Worm (Caenorhabditis elegans): ENCODE data around the gene Y57G7A.3.

The Y57G7A.3 gene

ce11 chrII:1255637-1256036 is 29.9 kb upstream of the Y57G7A.3 start, which contains the start of gene clec-119:
TSS of gene clec-119 (plus strand) at chrII:1255937.
- no peak for TF ChIP-seq lsy-2 (tag; optimal IDR thresholded peaks at IDR 0.05)
- TF ChIP-seq nhr-76 (tag; optimal IDR thresholded peaks at IDR 0.05), result no peak
- no peak for TF ChIP-seq mls-2 (tag; optimal IDR thresholded peaks at IDR 0.05)
- no peak for TF ChIP-seq lin-13 (tag; optimal IDR thresholded peaks at IDR 0.05)
- no peak for TF ChIP-seq hlh-1 (tag; optimal IDR thresholded peaks at IDR 0.05)
- no peak for TF ChIP-seq snpc-4 (tag; optimal IDR thresholded peaks at IDR 0.05)
- TF ChIP-seq sem-2 (GFP tag; optimal IDR thresholded peaks at IDR 0.05), result no peak
- no peak for TF ChIP-seq ham-2 (GFP tag; optimal IDR thresholded peaks at IDR 0.05)
- no peak for TF ChIP-seq ceh-43 (GFP tag; optimal IDR thresholded peaks at IDR 0.05)
- no peak for TF ChIP-seq nhr-12 (tag; optimal IDR thresholded peaks at IDR 0.05)
- TF ChIP-seq M03D4.4 (tag; optimal IDR thresholded peaks at IDR 0.05), result no peak

DNA sequence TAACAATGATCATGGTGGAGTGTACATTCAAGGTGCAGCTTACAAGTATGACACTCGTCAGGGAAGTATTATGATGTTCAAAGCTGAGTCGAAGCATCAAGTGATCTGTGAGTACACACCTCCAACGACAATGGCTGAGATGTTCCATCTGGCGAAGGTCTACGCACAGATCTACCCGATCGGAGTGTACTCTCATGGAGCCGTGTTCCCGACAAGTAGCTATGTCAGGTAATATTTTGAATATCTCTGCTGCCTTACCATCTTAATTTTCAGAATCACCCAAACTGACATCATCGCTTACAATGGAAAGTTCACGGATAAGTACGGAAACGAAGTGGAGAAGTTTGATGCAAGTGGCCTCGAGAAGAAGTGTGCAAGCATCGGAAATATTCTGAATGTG is 28.8 kb upstream of the Y57G7A.3 start:
- TF ChIP-seq mab-5 (tag; optimal IDR thresholded peaks at IDR 0.05) (no peak), elt-1 (tag; optimal IDR thresholded peaks at IDR 0.05; ENCODE audit: borderline replicate concordance, insufficient read depth) (no peak), drap-1 (GFP tag; optimal IDR thresholded peaks at IDR 0.05) (no peak), pha-4 (tag; optimal IDR thresholded peaks at IDR 0.05) (no peak), elt-3 (tag; optimal IDR thresholded peaks at IDR 0.05) (no peak), nhr-76 (tag; optimal IDR thresholded peaks at IDR 0.05) (no peak), hlh-1 (tag; optimal IDR thresholded peaks at IDR 0.05) (no peak), tbx-8 (GFP tag; optimal IDR thresholded peaks at IDR 0.05) (no peak), nhr-237 (tag; optimal IDR thresholded peaks at IDR 0.05) (no peak), blmp-1 (tag; optimal IDR thresholded peaks at IDR 0.05) (no peak), sem-2 (GFP tag; optimal IDR thresholded peaks at IDR 0.05) (no peak), ztf-11 (tag; optimal IDR thresholded peaks at IDR 0.05) (no peak)

- no peak for TF ChIP-seq lin-32 (GFP tag; optimal IDR thresholded peaks at IDR 0.05)
- no peak for TF ChIP-seq M03D4.4 (tag; optimal IDR thresholded peaks at IDR 0.05)
- TF ChIP-seq mls-2 (tag; optimal IDR thresholded peaks at IDR 0.05), result no peak
- TF ChIP-seq nhr-237 (tag; optimal IDR thresholded peaks at IDR 0.05), result no peak
- TF ChIP-seq unc-120 (tag; optimal IDR thresholded peaks at IDR 0.05; ENCODE audit: poor library complexity, severe bottlenecking), result no peak
- TF ChIP-seq elt-3 (tag; optimal IDR thresholded peaks at IDR 0.05), result no peak
- no peak for TF ChIP-seq bed-3 (GFP tag; optimal IDR thresholded peaks at IDR 0.05)
- TF ChIP-seq snpc-4 (tag; optimal IDR thresholded peaks at IDR 0.05), result no peak
- no peak for TF ChIP-seq mep-1 (tag; optimal IDR thresholded peaks at IDR 0.05)
- no peak for TF ChIP-seq nhr-28 (tag; optimal IDR thresholded peaks at IDR 0.05)
- TF ChIP-seq drap-1 (GFP tag; optimal IDR thresholded peaks at IDR 0.05), result no peak
- no peak for TF ChIP-seq mab-5 (tag; optimal IDR thresholded peaks at IDR 0.05)
- TF ChIP-seq nhr-12 (tag; optimal IDR thresholded peaks at IDR 0.05), result no peak
- TF ChIP-seq ceh-39 (tag; optimal IDR thresholded peaks at IDR 0.05), result no peak
- TF ChIP-seq zip-8 (tag; optimal IDR thresholded peaks at IDR 0.05), result no peak
- TF ChIP-seq elt-1 (tag; optimal IDR thresholded peaks at IDR 0.05; ENCODE audit: borderline replicate concordance, insufficient read depth), result no peak
- no peak for TF ChIP-seq lin-13 (tag; optimal IDR thresholded peaks at IDR 0.05)
- TF ChIP-seq ceh-83 (GFP tag; optimal IDR thresholded peaks at IDR 0.05), result no peak
- no peak for TF ChIP-seq cnd-1 (tag; optimal IDR thresholded peaks at IDR 0.05)
- no peak for TF ChIP-seq hlh-1 (tag; optimal IDR thresholded peaks at IDR 0.05)
These were observed 26.9 kb upstream of the Y57G7A.3 start, which contains the start of gene clpr-2 for ce11 chrII:1258634-1259033. TSS of gene clpr-2 (plus strand) at chrII:1258934.

DNA sequence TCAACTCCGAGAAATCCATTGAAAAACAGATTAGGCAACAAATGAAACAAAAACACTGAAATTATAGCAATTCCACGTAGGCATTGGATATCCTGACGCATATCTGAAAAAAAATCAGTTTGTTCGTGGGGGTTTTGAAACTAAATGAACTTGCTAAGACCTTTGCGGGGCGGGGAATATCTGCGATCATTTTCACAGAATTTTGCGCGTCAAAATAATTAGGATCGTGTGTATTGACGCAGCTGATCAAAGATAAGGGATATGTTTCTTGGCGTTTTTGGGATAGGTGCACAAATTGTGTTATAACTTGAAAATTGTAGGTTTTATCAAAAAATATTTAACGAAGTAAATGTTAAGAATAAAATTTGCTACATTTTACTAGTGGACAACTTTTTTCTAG is 18.8 kb upstream of the Y57G7A.3 start, which contains the start of gene oac-30:
TSS of gene oac-30 (minus strand) at position 101 of the 400 bp plus-strand sequence.
- no peak for TF ChIP-seq unc-62 (GFP tag; optimal IDR thresholded peaks at IDR 0.05)
- TF ChIP-seq lin-32 (GFP tag; optimal IDR thresholded peaks at IDR 0.05), result no peak
- no peak for TF ChIP-seq ceh-43 (GFP tag; optimal IDR thresholded peaks at IDR 0.05)
- TF ChIP-seq sptf-1 (tag; optimal IDR thresholded peaks at IDR 0.05), result no peak
- no peak for TF ChIP-seq nhr-12 (tag; optimal IDR thresholded peaks at IDR 0.05)
- TF ChIP-seq mab-5 (tag; optimal IDR thresholded peaks at IDR 0.05), result no peak
- TF ChIP-seq nhr-28 (tag; optimal IDR thresholded peaks at IDR 0.05), result no peak
- TF ChIP-seq M03D4.4 (tag; optimal IDR thresholded peaks at IDR 0.05), result no peak
- no peak for TF ChIP-seq lin-13 (tag; optimal IDR thresholded peaks at IDR 0.05)
- TF ChIP-seq ceh-39 (tag; optimal IDR thresholded peaks at IDR 0.05), result no peak
- TF ChIP-seq elt-3 (tag; optimal IDR thresholded peaks at IDR 0.05), result no peak
- no peak for TF ChIP-seq lsy-2 (tag; optimal IDR thresholded peaks at IDR 0.05)
- TF ChIP-seq hlh-1 (tag; optimal IDR thresholded peaks at IDR 0.05), result no peak
- TF ChIP-seq nhr-237 (tag; optimal IDR thresholded peaks at IDR 0.05), result no peak
- no peak for TF ChIP-seq elt-1 (tag; optimal IDR thresholded peaks at IDR 0.05; ENCODE audit: borderline replicate concordance, insufficient read depth)

DNA sequence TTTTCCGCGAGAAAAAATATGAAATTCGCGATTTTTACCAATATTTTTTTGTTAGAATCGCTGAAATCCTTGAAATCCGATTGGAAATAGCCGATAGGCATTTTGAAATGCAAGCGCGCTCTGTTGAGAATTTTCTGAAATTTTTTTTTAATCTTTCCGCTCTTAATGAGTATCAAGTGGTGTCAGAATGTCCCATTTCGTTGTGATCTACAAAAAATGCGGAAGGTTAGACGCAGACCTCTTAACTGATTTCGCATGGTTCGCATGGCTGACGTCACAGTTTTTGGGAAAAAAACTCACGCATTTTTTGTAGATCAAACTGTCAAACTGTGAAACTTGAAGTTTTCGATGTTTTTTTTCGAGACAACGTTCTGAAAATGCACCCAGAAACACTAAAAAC is 13.8 kb upstream of the Y57G7A.3 start, which contains the start of gene srw-66:
TSS of gene srw-66 (minus strand) at position 101 of the 400 bp plus-strand sequence.
- no peak for TF ChIP-seq flh-1 (GFP tag; optimal IDR thresholded peaks at IDR 0.05)
- no peak for TF ChIP-seq sem-2 (GFP tag; optimal IDR thresholded peaks at IDR 0.05)
- TF ChIP-seq nhr-237 (tag; optimal IDR thresholded peaks at IDR 0.05), result no peak
- TF ChIP-seq tbx-8 (GFP tag; optimal IDR thresholded peaks at IDR 0.05), result no peak
- no peak for TF ChIP-seq unc-62 (GFP tag; optimal IDR thresholded peaks at IDR 0.05)
- no peak for TF ChIP-seq nhr-2 (tag; optimal IDR thresholded peaks at IDR 0.05)
- no peak for TF ChIP-seq pha-4 (tag; optimal IDR thresholded peaks at IDR 0.05)

All from whole organism, mixed stage, embryonic.